Worm (Caenorhabditis elegans) whole organism, late embryonic: ENCODE data around the gene gldi-10.

ENCODE experiments used
- C08G9.2 ChIP-seq: sonication (generic microtip); optimal IDR thresholded peaks from 2 replicates; lab custom pipeline; 2016; ENCODE audit warnings: mild to moderate bottlenecking, missing genetic modification characterization, moderate library complexity, missing compliant biosample characterization
- C38D4.7 ChIP-seq: fragments of 200-800 bp; sonication (Bioruptor generic); optimal IDR thresholded peaks from 2 replicates; lab custom pipeline; 2018; ENCODE audit warnings: mild to moderate bottlenecking, missing genetic modification characterization, moderate library complexity, missing compliant biosample characterization
- K09A11.1 ChIP-seq: sonication (generic microtip); optimal IDR thresholded peaks from 2 replicates; lab custom pipeline; 2017; ENCODE audit warnings: antibody characterized with exemption, mild to moderate bottlenecking, missing genetic modification characterization, missing compliant biosample characterization; ENCODE audit not compliant: insufficient read depth
- Y22D7AL.16 ChIP-seq: sonication (generic microtip); optimal IDR thresholded peaks from 2 replicates; lab custom pipeline; 2016; ENCODE audit warnings: missing genetic modification characterization, missing compliant biosample characterization
- ceh-18 ChIP-seq: sonication (generic microtip); optimal IDR thresholded peaks from 2 replicates; lab custom pipeline; 2016; ENCODE audit warnings: missing genetic modification characterization, missing compliant biosample characterization
- ceh-30 ChIP-seq: fragments of 150-350 bp; optimal IDR thresholded peaks from 2 replicates; lab custom pipeline; 2014; ENCODE audit warnings: missing biosample characterization, missing genetic modification characterization
- ceh-45 ChIP-seq: fragments of 200-800 bp; sonication (Bioruptor generic); IDR thresholded peaks from 2 replicates; pipeline ENCODE4 v1.3.6; 2022; ENCODE audit warnings: missing genetic modification reagents, missing genetic modification characterization, missing compliant biosample characterization
- ceh-9 ChIP-seq: sonication (generic microtip); optimal IDR thresholded peaks from 2 replicates; lab custom pipeline; 2016; ENCODE audit warnings: mild to moderate bottlenecking, missing genetic modification characterization, inconsistent platforms, missing compliant biosample characterization
- elt-2 ChIP-seq: sonication (generic microtip); optimal IDR thresholded peaks from 2 replicates; lab custom pipeline; 2016; ENCODE audit warnings: missing genetic modification reagents, missing genetic modification characterization, missing compliant biosample characterization
- elt-4 ChIP-seq: sonication (generic microtip); optimal IDR thresholded peaks from 2 replicates; lab custom pipeline; 2016; ENCODE audit warnings: missing genetic modification characterization, missing compliant biosample characterization
- ets-4 ChIP-seq: sonication (generic microtip); optimal IDR thresholded peaks from 2 replicates; lab custom pipeline; 2016; ENCODE audit warnings: missing genetic modification characterization, missing compliant biosample characterization
- fax-1 ChIP-seq: sonication (generic microtip); optimal IDR thresholded peaks from 2 replicates; lab custom pipeline; 2016; ENCODE audit warnings: missing genotype, missing genetic modification characterization, missing compliant biosample characterization
- hlh-13 ChIP-seq: fragments of 200-800 bp; sonication (Bioruptor generic); optimal IDR thresholded peaks from 2 replicates; lab custom pipeline; 2018; ENCODE audit warnings: mild to moderate bottlenecking, missing genetic modification characterization, missing compliant biosample characterization
- hlh-15 ChIP-seq: sonication (generic microtip); optimal IDR thresholded peaks from 2 replicates; lab custom pipeline; 2016; ENCODE audit warnings: missing genetic modification characterization, missing compliant biosample characterization
- hlh-8 ChIP-seq: sonication (generic microtip); optimal IDR thresholded peaks from 2 replicates; lab custom pipeline; 2016; ENCODE audit warnings: missing genotype, missing genetic modification characterization, missing compliant biosample characterization
- madf-2 ChIP-seq: sonication (generic microtip); optimal IDR thresholded peaks from 2 replicates; lab custom pipeline; 2017; ENCODE audit warnings: missing genetic modification characterization, missing compliant biosample characterization
- nfya-1 ChIP-seq: sonication (generic microtip); optimal IDR thresholded peaks from 2 replicates; lab custom pipeline; 2017; ENCODE audit warnings: missing genetic modification characterization, mild to moderate bottlenecking, missing compliant biosample characterization, antibody characterized with exemption, moderate library complexity
- pat-9 ChIP-seq: fragments of 200-800 bp; sonication (Bioruptor generic); optimal IDR thresholded peaks from 2 replicates; lab custom pipeline; 2018; ENCODE audit warnings: mild to moderate bottlenecking, missing genetic modification characterization, moderate library complexity, missing compliant biosample characterization
- pax-1 ChIP-seq: fragments of 150-350 bp; optimal IDR thresholded peaks from 2 replicates; lab custom pipeline; 2014; ENCODE audit warnings: missing biosample characterization, missing genetic modification characterization
- pha-2 ChIP-seq: sonication (generic microtip); optimal IDR thresholded peaks from 2 replicates; lab custom pipeline; 2017; ENCODE audit warnings: mild to moderate bottlenecking, missing genetic modification characterization, missing compliant biosample characterization
- pha-4 ChIP-seq: fragments of 150-350 bp; optimal IDR thresholded peaks from 2 replicates; lab custom pipeline; 2018; ENCODE audit warnings: missing biosample characterization, missing genetic modification reagents, missing genetic modification characterization
- pqm-1 ChIP-seq: sonication (generic microtip); optimal IDR thresholded peaks from 2 replicates; lab custom pipeline; 2016; ENCODE audit warnings: missing genetic modification characterization, missing compliant biosample characterization
- pros-1 ChIP-seq: fragments of 150-350 bp; optimal IDR thresholded peaks from 2 replicates; lab custom pipeline; 2014; ENCODE audit warnings: missing biosample characterization, missing genetic modification reagents, missing genetic modification characterization
- ref-2 ChIP-seq: sonication (generic microtip); optimal IDR thresholded peaks from 2 replicates; lab custom pipeline; 2016; ENCODE audit warnings: missing genetic modification characterization, missing compliant biosample characterization
- rnt-1 ChIP-seq: sonication (generic microtip); optimal IDR thresholded peaks from 2 replicates; lab custom pipeline; 2016; ENCODE audit warnings: missing genetic modification characterization, missing compliant biosample characterization
- sdc-2 ChIP-seq: sonication (generic microtip); optimal IDR thresholded peaks from 2 replicates; lab custom pipeline; 2016; ENCODE audit warnings: missing genotype, missing genetic modification characterization, missing compliant biosample characterization
- sox-2 ChIP-seq: fragments of 200-800 bp; sonication (Bioruptor generic); IDR thresholded peaks from 2 replicates; pipeline ENCODE4 v1.3.6; 2022; ENCODE audit warnings: missing genetic modification reagents, missing genetic modification characterization, missing compliant biosample characterization
- syd-9 ChIP-seq: sonication (generic microtip); optimal IDR thresholded peaks from 2 replicates; lab custom pipeline; 2016; ENCODE audit warnings: mild to moderate bottlenecking, missing genetic modification characterization, moderate library complexity, missing compliant biosample characterization
- tbx-7 ChIP-seq: sonication (generic microtip); optimal IDR thresholded peaks from 2 replicates; lab custom pipeline; 2016; ENCODE audit warnings: missing genotype, missing genetic modification characterization, missing compliant biosample characterization
- ttx-3 ChIP-seq: sonication (generic microtip); optimal IDR thresholded peaks from 2 replicates; lab custom pipeline; 2016; ENCODE audit warnings: missing genetic modification reagents, missing genetic modification characterization, missing compliant biosample characterization
- unc-55 ChIP-seq: sonication (generic microtip); optimal IDR thresholded peaks from 2 replicates; lab custom pipeline; 2017; ENCODE audit warnings: missing biosample characterization, missing genetic modification reagents, missing genetic modification characterization

Gene gldi-10

ce11 chrIV:9118348-9118747 is 19.3 kb downstream of the gldi-10 start:
- no peak for TF ChIP-seq fax-1
- TF ChIP-seq hlh-15 (tag; lab: Kevin White, UChicago): no peak
- no peak for TF ChIP-seq syd-9
- no peak for TF ChIP-seq pqm-1 (tag; lab: Kevin White, UChicago)
- no peak for TF ChIP-seq Y22D7AL.16 (tag; lab: Kevin White, UChicago)
- no peak for TF ChIP-seq pros-1
- no peak for TF ChIP-seq hlh-13

- TF ChIP-seq C38D4.7 (no peak), elt-4 (no peak), madf-2 (no peak)
Observed at ce11 chrIV:9118792-9119191, 19.8 kb downstream of the gldi-10 start, which contains the start of gene nrfl-1. Gene nrfl-1, plus strand, starts transcription at chrIV:9119092.

- no peak for TF ChIP-seq pat-9 (tag; lab: Kevin White, UChicago)
Observed at ce11 chrIV:9120220-9120619, 21.2 kb downstream of the gldi-10 start.

ce11 chrIV:9121545-9121944 is 22.5 kb downstream of the gldi-10 start:
- TF ChIP-seq unc-55 (GFP tag; lab: Kevin White, UChicago) (peak; percentile 9), tbx-7 (tag; lab: Kevin White, UChicago) (no peak), ceh-18 (peak; percentile 25), sdc-2 (no peak), ref-2 (tag; lab: Kevin White, UChicago) (peak; percentile 31), rnt-1 (tag; lab: Kevin White, UChicago) (peak; percentile 11)
- TF ChIP-seq, all 69 proteins: peak for 4

ce11 chrIV:9130605-9131004 is 31.6 kb downstream of the gldi-10 start:
- no peak for TF ChIP-seq ceh-30 (tag; lab: Kevin White, UChicago)
- no peak for TF ChIP-seq pat-9 (tag; lab: Kevin White, UChicago)
- no peak for TF ChIP-seq elt-2 (tag; lab: Kevin White, UChicago)
- no peak for TF ChIP-seq K09A11.1 (tag; lab: Kevin White, UChicago)
- no peak for TF ChIP-seq ceh-45 (GFP tag; lab: Robert Waterston, UW)
- no peak for TF ChIP-seq ceh-18
- no peak for TF ChIP-seq C08G9.2 (tag; lab: Kevin White, UChicago)
- no peak for TF ChIP-seq hlh-8 (tag; lab: Kevin White, UChicago)
- no peak for TF ChIP-seq pax-1 (tag; lab: Kevin White, UChicago)
- no peak for TF ChIP-seq ceh-9
- no peak for TF ChIP-seq pros-1
- no peak for TF ChIP-seq ets-4 (tag; lab: Kevin White, UChicago)
- TF ChIP-seq sox-2 (GFP tag; lab: Robert Waterston, UW): no peak
- no peak for TF ChIP-seq pha-4 (tag; lab: Kevin White, UChicago)
- TF ChIP-seq pha-2 (tag; lab: Kevin White, UChicago): no peak
- TF ChIP-seq nfya-1 (tag; lab: Kevin White, UChicago): no peak

ce11 chrIV:9135377-9135776 is 36.3 kb downstream of the gldi-10 start, which contains the start of gene delm-1:
Gene delm-1, minus strand, starts transcription at chrIV:9135477.
- TF ChIP-seq ttx-3 (tag; lab: Kevin White, UChicago): no peak
- TF ChIP-seq, all 69 proteins: peak for 0
